Fruit fly (Drosophila melanogaster): ENCODE results near the gene MTA1-like.
A peak's percentile ranks its signal among the peaks of the same experiment; 100 is the strongest.

- 0 out of 2 replicates have a peak, but pooled peaks have one; percentile 19 for TF ChIP-seq Ets98B (GFP tag; IDR thresholded peaks at IDR 0.05)
- TF ChIP-seq rn (GFP tag; IDR thresholded peaks at IDR 0.05) = no peak
Measured at dm6 chr3R:5658984-5659802, 10.7 kb upstream of the MTA1-like start.
